Worm (Caenorhabditis elegans) whole organism, late embryonic: ENCODE data around the gene F43C9.2.
A peak's percentile ranks its signal among the peaks of the same experiment; 100 is the strongest.

Experiments used
- C08G9.2 ChIP-seq: sonication (generic microtip); optimal IDR thresholded peaks from 2 replicates; lab custom pipeline; 2016; ENCODE audit warnings: mild to moderate bottlenecking, missing genetic modification characterization, moderate library complexity, missing compliant biosample characterization
- C38D4.7 ChIP-seq: fragments of 200-800 bp; sonication (Bioruptor generic); optimal IDR thresholded peaks from 2 replicates; lab custom pipeline; 2018; ENCODE audit warnings: mild to moderate bottlenecking, missing genetic modification characterization, moderate library complexity, missing compliant biosample characterization
- F13H6.1 ChIP-seq: sonication (generic microtip); optimal IDR thresholded peaks from 2 replicates; lab custom pipeline; 2016; ENCODE audit warnings: missing genetic modification characterization, missing compliant biosample characterization
- K09A11.1 ChIP-seq: sonication (generic microtip); optimal IDR thresholded peaks from 2 replicates; lab custom pipeline; 2017; ENCODE audit warnings: antibody characterized with exemption, mild to moderate bottlenecking, missing genetic modification characterization, missing compliant biosample characterization; ENCODE audit not compliant: insufficient read depth
- T23F11.4 ChIP-seq: fragments of 200-800 bp; sonication (Bioruptor generic); optimal IDR thresholded peaks from 2 replicates; lab custom pipeline; 2018; ENCODE audit warnings: mild to moderate bottlenecking, missing genetic modification characterization, missing compliant biosample characterization
- Y22D7AL.16 ChIP-seq: sonication (generic microtip); optimal IDR thresholded peaks from 2 replicates; lab custom pipeline; 2016; ENCODE audit warnings: missing genetic modification characterization, missing compliant biosample characterization
- ceh-14 ChIP-seq: sonication (generic microtip); optimal IDR thresholded peaks from 2 replicates; lab custom pipeline; 2016; ENCODE audit warnings: missing genotype, missing genetic modification characterization, missing compliant biosample characterization
- ceh-18 ChIP-seq: sonication (generic microtip); optimal IDR thresholded peaks from 2 replicates; lab custom pipeline; 2016; ENCODE audit warnings: missing genetic modification characterization, missing compliant biosample characterization
- ceh-22 ChIP-seq: sonication (generic microtip); optimal IDR thresholded peaks from 2 replicates; lab custom pipeline; 2017; ENCODE audit warnings: missing biosample characterization, missing genetic modification characterization
- ceh-30 ChIP-seq: fragments of 150-350 bp; optimal IDR thresholded peaks from 2 replicates; lab custom pipeline; 2014; ENCODE audit warnings: missing biosample characterization, missing genetic modification characterization
- ceh-31 ChIP-seq: sonication (generic microtip); optimal IDR thresholded peaks from 2 replicates; lab custom pipeline; 2016; ENCODE audit warnings: missing genetic modification characterization, missing compliant biosample characterization
- che-1 ChIP-seq: sonication (generic microtip); optimal IDR thresholded peaks from 2 replicates; lab custom pipeline; 2016; ENCODE audit warnings: mild to moderate bottlenecking, missing genetic modification characterization, missing compliant biosample characterization
- elt-2 ChIP-seq: sonication (generic microtip); optimal IDR thresholded peaks from 2 replicates; lab custom pipeline; 2016; ENCODE audit warnings: missing genetic modification reagents, missing genetic modification characterization, missing compliant biosample characterization
- elt-4 ChIP-seq: sonication (generic microtip); optimal IDR thresholded peaks from 2 replicates; lab custom pipeline; 2016; ENCODE audit warnings: missing genetic modification characterization, missing compliant biosample characterization
- fkh-10 ChIP-seq: fragments of 150-350 bp; optimal IDR thresholded peaks from 2 replicates; lab custom pipeline; 2014; ENCODE audit warnings: missing biosample characterization, missing genetic modification reagents, missing genetic modification characterization
- fkh-6 ChIP-seq: sonication (generic microtip); optimal IDR thresholded peaks from 2 replicates; lab custom pipeline; 2016; ENCODE audit warnings: missing genetic modification characterization, missing compliant biosample characterization
- gmeb-2 ChIP-seq: sonication (generic microtip); optimal IDR thresholded peaks from 2 replicates; lab custom pipeline; 2016; ENCODE audit warnings: missing genetic modification characterization, inconsistent platforms, missing compliant biosample characterization
- hlh-13 ChIP-seq: fragments of 200-800 bp; sonication (Bioruptor generic); optimal IDR thresholded peaks from 2 replicates; lab custom pipeline; 2018; ENCODE audit warnings: mild to moderate bottlenecking, missing genetic modification characterization, missing compliant biosample characterization
- hlh-15 ChIP-seq: sonication (generic microtip); optimal IDR thresholded peaks from 2 replicates; lab custom pipeline; 2016; ENCODE audit warnings: missing genetic modification characterization, missing compliant biosample characterization
- hlh-30 ChIP-seq: sonication (generic microtip); optimal IDR thresholded peaks from 2 replicates; lab custom pipeline; 2017; ENCODE audit warnings: antibody characterized with exemption, missing genetic modification characterization, missing compliant biosample characterization; ENCODE audit not compliant: insufficient read depth
- hlh-6 ChIP-seq: sonication (generic microtip); optimal IDR thresholded peaks from 2 replicates; lab custom pipeline; 2016; ENCODE audit warnings: missing genotype, missing genetic modification characterization, missing compliant biosample characterization
- hlh-8 ChIP-seq: sonication (generic microtip); optimal IDR thresholded peaks from 2 replicates; lab custom pipeline; 2016; ENCODE audit warnings: missing genotype, missing genetic modification characterization, missing compliant biosample characterization
- lim-6 ChIP-seq: sonication (generic microtip); optimal IDR thresholded peaks from 2 replicates; lab custom pipeline; 2016; ENCODE audit warnings: missing genetic modification characterization, missing compliant biosample characterization
- mec-3 ChIP-seq: sonication (generic microtip); optimal IDR thresholded peaks from 2 replicates; lab custom pipeline; 2016; ENCODE audit warnings: borderline replicate concordance, missing genetic modification characterization, missing compliant biosample characterization
- nhr-232 ChIP-seq: sonication (generic microtip); optimal IDR thresholded peaks from 2 replicates; lab custom pipeline; 2016; ENCODE audit warnings: missing genetic modification characterization, missing compliant biosample characterization
- odd-2 ChIP-seq: sonication (generic microtip); optimal IDR thresholded peaks from 2 replicates; lab custom pipeline; 2017; ENCODE audit warnings: antibody characterized with exemption, mild to moderate bottlenecking, missing genetic modification characterization, missing compliant biosample characterization
- pag-3 ChIP-seq: sonication (generic microtip); optimal IDR thresholded peaks from 2 replicates; lab custom pipeline; 2016; ENCODE audit warnings: missing compliant biosample characterization, missing genetic modification characterization, borderline replicate concordance
- pat-9 ChIP-seq: fragments of 200-800 bp; sonication (Bioruptor generic); optimal IDR thresholded peaks from 2 replicates; lab custom pipeline; 2018; ENCODE audit warnings: mild to moderate bottlenecking, missing genetic modification characterization, moderate library complexity, missing compliant biosample characterization
- pqm-1 ChIP-seq: sonication (generic microtip); optimal IDR thresholded peaks from 2 replicates; lab custom pipeline; 2016; ENCODE audit warnings: missing genetic modification characterization, missing compliant biosample characterization
- pros-1 ChIP-seq: fragments of 150-350 bp; optimal IDR thresholded peaks from 2 replicates; lab custom pipeline; 2014; ENCODE audit warnings: missing biosample characterization, missing genetic modification reagents, missing genetic modification characterization
- ref-2 ChIP-seq: sonication (generic microtip); optimal IDR thresholded peaks from 2 replicates; lab custom pipeline; 2016; ENCODE audit warnings: missing genetic modification characterization, missing compliant biosample characterization
- rnt-1 ChIP-seq: sonication (generic microtip); optimal IDR thresholded peaks from 2 replicates; lab custom pipeline; 2016; ENCODE audit warnings: missing genetic modification characterization, missing compliant biosample characterization
- sox-4 ChIP-seq: sonication (generic microtip); optimal IDR thresholded peaks from 2 replicates; lab custom pipeline; 2017; ENCODE audit warnings: mild to moderate bottlenecking, missing genetic modification characterization, inconsistent platforms, missing compliant biosample characterization
- syd-9 ChIP-seq: sonication (generic microtip); optimal IDR thresholded peaks from 2 replicates; lab custom pipeline; 2016; ENCODE audit warnings: mild to moderate bottlenecking, missing genetic modification characterization, moderate library complexity, missing compliant biosample characterization
- tbx-2 ChIP-seq: sonication (generic microtip); optimal IDR thresholded peaks from 2 replicates; lab custom pipeline; 2016; ENCODE audit warnings: missing genetic modification characterization, missing compliant biosample characterization
- unc-42 ChIP-seq: sonication (generic microtip); optimal IDR thresholded peaks from 2 replicates; lab custom pipeline; 2016; ENCODE audit warnings: missing genotype, missing genetic modification characterization, missing compliant biosample characterization
- unc-55 ChIP-seq: sonication (generic microtip); optimal IDR thresholded peaks from 2 replicates; lab custom pipeline; 2017; ENCODE audit warnings: missing biosample characterization, missing genetic modification reagents, missing genetic modification characterization

F43C9.2 gene

ce11 chrX:4783117-4783775, at the start of gene F43C9.2:
Gene F43C9.2, plus strand, starts transcription at chrX:4783613.
- TF ChIP-seq mec-3 (no peak), ceh-31 (tag; lab: Kevin White, UChicago) (no peak), unc-55 (GFP tag; lab: Kevin White, UChicago) (no peak), fkh-10 (GFP tag; lab: Kevin White, UChicago) (no peak), hlh-6 (tag; lab: Kevin White, UChicago) (no peak), lim-6 (tag; lab: Kevin White, UChicago) (no peak), pag-3 (tag; lab: Kevin White, UChicago) (no peak), hlh-8 (no peak)

- no peak for TF ChIP-seq hlh-15 (tag; lab: Kevin White, UChicago)
- no peak for TF ChIP-seq elt-4 (tag; lab: Kevin White, UChicago)
- TF ChIP-seq F13H6.1 (tag; lab: Kevin White, UChicago) = no peak
- TF ChIP-seq rnt-1 (tag; lab: Kevin White, UChicago) = no peak
- TF ChIP-seq fkh-10 (GFP tag; lab: Kevin White, UChicago) = no peak
- TF ChIP-seq T23F11.4 (GFP tag; lab: Kevin White, UChicago) = no peak
- no peak for TF ChIP-seq nhr-232 (tag; lab: Kevin White, UChicago)
- no peak for TF ChIP-seq hlh-6 (tag; lab: Kevin White, UChicago)
- TF ChIP-seq lim-6 (tag; lab: Kevin White, UChicago) = no peak
- TF ChIP-seq elt-2 (tag; lab: Kevin White, UChicago) = no peak
- TF ChIP-seq pat-9 (tag; lab: Kevin White, UChicago) = no peak
- no peak for TF ChIP-seq gmeb-2
- no peak for TF ChIP-seq C38D4.7 (GFP tag; lab: Kevin White, UChicago)
- no peak for TF ChIP-seq ref-2
- no peak for TF ChIP-seq ceh-31 (tag; lab: Kevin White, UChicago)
- TF ChIP-seq odd-2 = no peak
- TF ChIP-seq syd-9 (tag; lab: Kevin White, UChicago) = no peak
Observed at ce11 chrX:4740630-4741029, 42.8 kb upstream of the F43C9.2 start.

- TF ChIP-seq ceh-18 (no peak), unc-55 (GFP tag; lab: Kevin White, UChicago) (peak; percentile 18), Y22D7AL.16 (no peak), C38D4.7 (GFP tag; lab: Kevin White, UChicago) (no peak), C08G9.2 (tag; lab: Kevin White, UChicago) (no peak), hlh-8 (no peak), che-1 (tag; lab: Kevin White, UChicago) (no peak)
Observed at ce11 chrX:4742285-4742684, 41.1 kb upstream of the F43C9.2 start.

- TF ChIP-seq odd-2 = no peak
- TF ChIP-seq hlh-13 (GFP tag; lab: Kevin White, UChicago) = no peak
- TF ChIP-seq fkh-6 (tag; lab: Kevin White, UChicago) = no peak
- TF ChIP-seq pat-9 (tag; lab: Kevin White, UChicago) = no peak
- peak; percentile 19 for TF ChIP-seq ceh-31 (tag; lab: Kevin White, UChicago)
- no peak for TF ChIP-seq K09A11.1 (tag; lab: Kevin White, UChicago)
- no peak for TF ChIP-seq elt-2 (tag; lab: Kevin White, UChicago)
- TF ChIP-seq tbx-2 (tag; lab: Kevin White, UChicago) = no peak
Observed at ce11 chrX:4744037-4744436, 39.4 kb upstream of the F43C9.2 start.

DNA sequence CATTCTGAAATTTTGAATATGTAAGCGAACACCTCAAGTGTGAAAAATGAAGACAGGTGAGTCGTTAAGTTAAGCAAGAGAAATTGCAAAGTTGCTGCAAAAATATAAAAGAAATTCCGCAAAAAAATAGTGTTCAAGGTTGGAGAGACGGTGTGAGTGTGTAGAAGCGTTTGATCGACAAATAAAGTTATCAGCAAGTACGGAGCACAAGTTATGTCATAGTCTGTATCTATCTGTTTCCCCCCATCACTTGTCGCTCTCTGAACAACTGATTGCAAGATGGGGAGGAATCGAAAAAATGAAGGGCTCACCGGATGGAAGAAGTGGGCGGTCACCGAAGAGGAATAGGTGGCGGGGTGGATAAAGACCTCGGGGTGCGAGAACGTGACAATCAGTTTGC, 34.3 kb upstream of the F43C9.2 start, which contains the start of gene lon-2:
TSS of gene lon-2 (minus strand) at position 4 of the 400 bp plus-strand sequence.
- TF ChIP-seq fkh-10 (GFP tag; lab: Kevin White, UChicago) = no peak
- TF ChIP-seq hlh-13 (GFP tag; lab: Kevin White, UChicago) = no peak
- peak; percentile 65 for TF ChIP-seq elt-2 (tag; lab: Kevin White, UChicago)

ce11 chrX:4754725-4755124, 28.7 kb upstream of the F43C9.2 start, which contains the start of gene C39E6.2:
Gene C39E6.2, minus strand, starts transcription at chrX:4755118.
- TF ChIP-seq C38D4.7 (GFP tag; lab: Kevin White, UChicago) = no peak
- no peak for TF ChIP-seq lim-6 (tag; lab: Kevin White, UChicago)
- no peak for TF ChIP-seq ceh-14 (tag; lab: Kevin White, UChicago)
- no peak for TF ChIP-seq hlh-13 (GFP tag; lab: Kevin White, UChicago)
- no peak for TF ChIP-seq pqm-1 (tag; lab: Kevin White, UChicago)
- no peak for TF ChIP-seq unc-42
- TF ChIP-seq ceh-30 (tag; lab: Kevin White, UChicago) = no peak
- no peak for TF ChIP-seq pros-1 (tag; lab: Kevin White, UChicago)
- TF ChIP-seq hlh-30 (tag; lab: Kevin White, UChicago) = no peak
- TF ChIP-seq sox-4 = no peak
- no peak for TF ChIP-seq ceh-18
- TF ChIP-seq ceh-22 (tag; lab: Kevin White, UChicago) = no peak
